Worm (Caenorhabditis elegans) whole organism, young adult: Measurements from ENCODE around the gene ugt-9.

Source experiments
- egl-44 ChIP-seq: fragments of 200-800 bp; sonication (Bioruptor generic); IDR thresholded peaks from 2 replicates; pipeline ENCODE4 v1.3.6; 2022; ENCODE audit warnings: missing genetic modification reagents, missing genetic modification characterization, missing compliant biosample characterization
- hsf-1 ChIP-seq: fragments of 200-800 bp; sonication (Bioruptor generic); IDR thresholded peaks from 2 replicates; pipeline ENCODE4 v1.3.6; 2022; ENCODE audit warnings: missing genetic modification reagents, missing genetic modification characterization, missing compliant biosample characterization
- lsl-1 ChIP-seq: fragments of 200-800 bp; sonication (Bioruptor generic); optimal IDR thresholded peaks from 2 replicates; lab custom pipeline; 2018; ENCODE audit warnings: mild to moderate bottlenecking, missing genetic modification characterization, moderate library complexity, missing compliant biosample characterization
- mel-28 ChIP-seq: sonication (generic microtip); optimal IDR thresholded peaks from 2 replicates; lab custom pipeline; 2016; ENCODE audit warnings: borderline replicate concordance, mild to moderate bottlenecking, missing genetic modification characterization, missing compliant biosample characterization
- mxl-1 ChIP-seq: sonication (generic microtip); optimal IDR thresholded peaks from 2 replicates; lab custom pipeline; 2016; ENCODE audit warnings: missing genetic modification characterization, missing compliant biosample characterization
- nfya-1 ChIP-seq: sonication (generic microtip); optimal IDR thresholded peaks from 2 replicates; lab custom pipeline; 2017; ENCODE audit warnings: antibody characterized with exemption, missing compliant biosample characterization, missing genetic modification characterization, borderline replicate concordance; ENCODE audit not compliant: insufficient read depth
- nfya-2 ChIP-seq: fragments of 200-800 bp; sonication (Bioruptor generic); IDR thresholded peaks from 2 replicates; pipeline ENCODE4 v1.3.6; 2022; ENCODE audit warnings: missing genetic modification reagents, missing genetic modification characterization, missing compliant biosample characterization
- nhr-120 ChIP-seq: fragments of 200-800 bp; sonication (Bioruptor generic); IDR thresholded peaks from 2 replicates; pipeline ENCODE4 v1.3.6; 2022; ENCODE audit warnings: missing genetic modification characterization, missing compliant biosample characterization
- sea-2 ChIP-seq: fragments of 200-800 bp; sonication (Bioruptor generic); IDR thresholded peaks from 2 replicates; pipeline ENCODE4 v1.3.6; 2022; ENCODE audit warnings: missing genetic modification characterization, missing compliant biosample characterization
- snpc-4 ChIP-seq, 5 experiments: fragments of 150-350 bp in 1 of 5; sonication (generic microtip) in 4 of 5; optimal IDR thresholded peaks; 2 replicates each; lab custom pipeline; 2014 to 2018; ENCODE audit warnings: missing genetic modification characterization in 5 of 5, missing biosample characterization in 3 of 5, antibody characterized with exemption in 2 of 5, mild to moderate bottlenecking in 2 of 5, missing compliant biosample characterization in 2 of 5, missing genotype in 2 of 5, moderate library complexity in 2 of 5, missing genetic modification reagents in 1 of 5
- ztf-3 ChIP-seq: fragments of 200-800 bp; sonication (Bioruptor generic); optimal IDR thresholded peaks from 2 replicates; lab custom pipeline; 2018; ENCODE audit warnings: mild to moderate bottlenecking, missing genetic modification characterization, missing compliant biosample characterization

- TF ChIP-seq mel-28 (no peak), hsf-1 (GFP tag; lab: Robert Waterston, UW) (no peak), mxl-1 (tag; lab: Kevin White, UChicago) (no peak), nfya-2 (GFP tag; lab: Robert Waterston, UW) (no peak), snpc-4 (GFP tag; optimal IDR thresholded peaks at IDR 0.05; lab: Kevin White, UChicago) (no peak), snpc-4 (tag; optimal IDR thresholded peaks at IDR 0.05; lab: Kevin White, UChicago) (no peak), lsl-1 (no peak), nfya-1 (tag; lab: Kevin White, UChicago) (no peak), nhr-120 (no peak), egl-44 (GFP tag; lab: Robert Waterston, UW) (no peak), ztf-3 (GFP tag; lab: Kevin White, UChicago) (no peak), sea-2 (GFP tag; lab: Robert Waterston, UW) (no peak)
These were observed 39.2 kb downstream of the ugt-9 start for ce11 chrV:4935096-4935495.
